Fruit fly (Drosophila melanogaster) whole organism, adult: ENCODE data around the gene hale.

ENCODE experiments used
- CG11617 ChIP-seq: fragments of 200-800 bp; sonication (Bioruptor generic); optimal IDR thresholded peaks from 2 replicates; lab custom pipeline; 2017; ENCODE audit warnings: mild to moderate bottlenecking, missing biosample characterization, missing genetic modification reagents, missing genetic modification characterization
- CG12768 ChIP-seq: fragments of 200-800 bp; sonication (Bioruptor generic); optimal IDR thresholded peaks from 2 replicates; lab custom pipeline; 2017; ENCODE audit warnings: missing biosample characterization, missing genetic modification characterization, mild to moderate bottlenecking, moderate library complexity, missing genetic modification reagents
- CG14711 ChIP-seq: fragments of 200-800 bp; sonication (Bioruptor generic); optimal IDR thresholded peaks from 2 replicates; lab custom pipeline; 2018; ENCODE audit warnings: missing biosample characterization, mild to moderate bottlenecking, missing genetic modification characterization, moderate library complexity
- CG1620 ChIP-seq: fragments of 200-800 bp; sonication (Bioruptor generic); optimal IDR thresholded peaks from 2 replicates; lab custom pipeline; 2016; ENCODE audit warnings: missing biosample characterization, missing genetic modification characterization
- CG33017 ChIP-seq: fragments of 200-800 bp; sonication (Bioruptor generic); optimal IDR thresholded peaks from 2 replicates; lab custom pipeline; 2018; ENCODE audit warnings: missing biosample characterization, mild to moderate bottlenecking, missing genetic modification characterization, moderate library complexity
- CG5204 ChIP-seq: fragments of 200-800 bp; sonication (Bioruptor generic); optimal IDR thresholded peaks from 2 replicates; lab custom pipeline; 2016; ENCODE audit warnings: missing biosample characterization, missing genetic modification characterization
- CG7045 ChIP-seq: fragments of 200-800 bp; sonication (Bioruptor generic); optimal IDR thresholded peaks from 2 replicates; lab custom pipeline; 2017; ENCODE audit warnings: missing biosample characterization, mild to moderate bottlenecking, missing genetic modification characterization
- CG7101 ChIP-seq: fragments of 200-800 bp; sonication (Bioruptor generic); optimal IDR thresholded peaks from 2 replicates; lab custom pipeline; 2018; ENCODE audit warnings: missing biosample characterization, mild to moderate bottlenecking, missing genetic modification characterization, moderate library complexity
- Clk ChIP-seq: fragments of 200-800 bp; sonication (Bioruptor generic); optimal IDR thresholded peaks from 2 replicates; lab custom pipeline; 2017; ENCODE audit warnings: missing biosample characterization, missing genetic modification characterization
- Crg-1 ChIP-seq: fragments of 200-800 bp; sonication (Bioruptor generic); optimal IDR thresholded peaks from 2 replicates; lab custom pipeline; 2016; ENCODE audit warnings: missing biosample characterization, missing genetic modification characterization
- Hr96 ChIP-seq: fragments of 200-800 bp; sonication (Bioruptor generic); optimal IDR thresholded peaks from 2 replicates; lab custom pipeline; 2016; ENCODE audit warnings: missing biosample characterization, missing genetic modification characterization
- Mnt ChIP-seq: fragments of 200-800 bp; sonication (Bioruptor generic); optimal IDR thresholded peaks from 2 replicates; lab custom pipeline; 2016; ENCODE audit warnings: missing biosample characterization, mild to moderate bottlenecking, missing genetic modification characterization
- bab1 ChIP-seq: fragments of 200-800 bp; sonication (Bioruptor generic); optimal IDR thresholded peaks from 3 replicates; lab custom pipeline; 2019; ENCODE audit warnings: missing biosample characterization, mild to moderate bottlenecking, missing genetic modification characterization, moderate library complexity
- cic ChIP-seq: fragments of 200-800 bp; sonication (Bioruptor generic); optimal IDR thresholded peaks from 2 replicates; lab custom pipeline; 2017; ENCODE audit warnings: missing biosample characterization, mild to moderate bottlenecking, missing genetic modification characterization, moderate library complexity
- cnc ChIP-seq, 2 experiments: fragments of >200 bp; optimal IDR thresholded peaks; 2 replicates each; lab custom pipeline; 2017
- kay ChIP-seq: fragments of 200-800 bp; sonication (Bioruptor generic); peaks from one replicate; lab custom pipeline; 2016; ENCODE audit warnings: missing biosample characterization, missing genetic modification characterization, borderline replicate concordance
- ovo ChIP-seq: fragments of 200-800 bp; sonication (Bioruptor generic); optimal IDR thresholded peaks from 2 replicates; lab custom pipeline; 2016; ENCODE audit warnings: missing biosample characterization, missing genetic modification characterization
- pad ChIP-seq: fragments of 200-800 bp; sonication (Bioruptor generic); optimal IDR thresholded peaks from 3 replicates; lab custom pipeline; 2017; ENCODE audit warnings: missing biosample characterization, missing genetic modification characterization, mild to moderate bottlenecking, moderate library complexity, missing genetic modification reagents
- tj ChIP-seq: fragments of 200-800 bp; sonication (Bioruptor generic); optimal IDR thresholded peaks from 3 replicates; lab custom pipeline; 2017; ENCODE audit warnings: missing biosample characterization, mild to moderate bottlenecking, missing genetic modification characterization, moderate library complexity
- toe ChIP-seq: fragments of 200-800 bp; sonication (Bioruptor generic); optimal IDR thresholded peaks from 2 replicates; lab custom pipeline; 2016; ENCODE audit warnings: missing biosample characterization, missing genetic modification characterization

The hale gene

DNA sequence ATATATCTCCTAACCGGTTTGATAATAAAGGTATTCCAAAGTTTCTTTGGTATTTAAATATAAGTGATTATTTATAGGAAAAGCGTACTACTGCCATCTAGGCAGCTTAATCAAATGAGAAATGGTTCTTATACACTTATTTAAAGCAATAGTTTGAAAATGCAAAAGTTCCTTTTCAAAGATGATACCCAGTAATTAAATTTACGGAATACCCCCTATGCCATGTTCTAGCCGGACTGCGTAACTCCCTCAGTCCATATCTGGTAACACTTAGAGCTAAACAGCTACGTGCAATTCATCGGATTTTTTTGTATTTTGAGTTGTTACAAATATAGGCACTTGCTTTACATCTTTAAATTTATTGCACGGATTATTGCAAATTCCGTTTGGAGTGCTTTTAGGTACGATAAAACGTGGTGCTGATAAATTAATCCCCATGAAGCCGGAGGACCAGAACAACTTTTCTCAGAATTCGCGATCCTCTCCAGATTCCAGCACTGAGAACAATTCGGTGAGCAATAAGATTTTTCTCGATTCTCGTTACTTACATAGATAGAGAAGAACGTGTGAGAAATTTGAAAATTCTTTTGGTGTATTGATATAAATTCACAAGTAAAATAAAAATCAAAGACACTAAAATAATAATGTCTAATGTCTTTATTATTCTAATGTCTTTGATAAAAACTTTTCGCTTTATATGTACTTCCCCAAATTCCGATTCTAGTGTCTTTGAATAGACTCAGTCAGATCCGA, 17.0 kb upstream of the hale start, which contains the start of gene CG7668:
Gene CG7668, plus strand, starts transcription at position 255 of the 753 bp plus-strand sequence.
- peak; percentile 82 for TF ChIP-seq CG14711
- peak; percentile 87 for TF ChIP-seq CG12768 (GFP tag; lab: Kevin White, UChicago)
- peak; percentile 78 for TF ChIP-seq CG1620 (GFP tag; lab: Kevin White, UChicago)
- peak; percentile 62 for TF ChIP-seq Mnt
- TF ChIP-seq CG7045 (GFP tag; lab: Kevin White, UChicago), result peak; percentile 85
- peak; percentile 71 for TF ChIP-seq Crg-1
- TF ChIP-seq bab1 (GFP tag; lab: Kevin White, UChicago), result peak; percentile 92
- TF ChIP-seq CG5204, result peak; percentile 76
- TF ChIP-seq CG11617 (GFP tag; lab: Kevin White, UChicago), result peak; percentile 86
- TF ChIP-seq CG33017, result peak; percentile 85
- TF ChIP-seq cic (GFP tag; lab: Kevin White, UChicago), result peak; percentile 63
- no peak for TF ChIP-seq Hr96 (GFP tag; lab: Kevin White, UChicago)
- no peak for TF ChIP-seq cnc (optimal IDR thresholded peaks at IDR 0.05; lab: Kevin White, UChicago)
- TF ChIP-seq pad (GFP tag; lab: Kevin White, UChicago), result peak; percentile 66
- TF ChIP-seq Clk (GFP tag; lab: Kevin White, UChicago), result peak; percentile 80
- peak; percentile 59 for TF ChIP-seq tj
- peak; percentile 43 for TF ChIP-seq ovo (GFP tag; lab: Kevin White, UChicago)
- peak; percentile 89 for TF ChIP-seq CG7101 (tag; lab: Kevin White, UChicago)
- TF ChIP-seq kay (GFP tag; lab: Kevin White, UChicago), result peak; percentile 75
- TF ChIP-seq toe (GFP tag; lab: Kevin White, UChicago), result peak; percentile 85

DNA sequence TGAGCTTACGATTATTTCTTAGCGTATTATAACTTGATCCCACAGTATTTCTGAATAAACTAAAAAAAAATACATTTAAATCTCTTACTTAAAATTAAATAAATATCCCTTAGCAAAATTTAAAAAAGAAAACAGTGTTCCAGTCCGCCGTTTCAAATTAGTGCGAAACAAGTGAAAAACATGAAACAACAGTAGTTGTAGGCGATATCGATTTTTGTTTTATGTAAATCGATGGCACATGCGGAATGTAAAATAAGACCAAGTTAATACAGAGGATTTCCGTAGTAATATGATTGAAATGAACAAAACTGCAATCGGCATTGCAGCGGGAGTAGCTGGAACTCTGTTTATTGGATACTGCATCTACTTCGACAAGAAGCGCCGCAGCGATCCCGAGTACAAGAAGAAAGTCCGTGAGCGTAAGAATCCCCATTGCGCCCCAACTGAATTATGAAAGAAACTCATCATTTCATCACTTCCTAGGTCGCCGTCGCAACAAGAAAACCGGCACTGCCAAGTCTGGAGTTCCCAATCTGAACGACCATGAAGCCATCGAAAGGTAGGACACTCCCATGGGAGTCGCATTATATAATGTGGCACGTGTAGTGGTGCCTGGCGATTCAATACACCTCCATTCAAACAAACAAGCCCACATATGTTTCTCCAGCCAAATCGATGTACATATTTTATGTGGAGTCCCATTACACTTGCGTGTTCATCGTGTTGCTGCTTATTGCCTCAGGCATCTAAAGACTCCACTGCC, 15.4 kb upstream of the hale start:
- TF ChIP-seq CG7045 (GFP tag; lab: Kevin White, UChicago) (no peak), Mnt (peak; percentile 67)

DNA sequence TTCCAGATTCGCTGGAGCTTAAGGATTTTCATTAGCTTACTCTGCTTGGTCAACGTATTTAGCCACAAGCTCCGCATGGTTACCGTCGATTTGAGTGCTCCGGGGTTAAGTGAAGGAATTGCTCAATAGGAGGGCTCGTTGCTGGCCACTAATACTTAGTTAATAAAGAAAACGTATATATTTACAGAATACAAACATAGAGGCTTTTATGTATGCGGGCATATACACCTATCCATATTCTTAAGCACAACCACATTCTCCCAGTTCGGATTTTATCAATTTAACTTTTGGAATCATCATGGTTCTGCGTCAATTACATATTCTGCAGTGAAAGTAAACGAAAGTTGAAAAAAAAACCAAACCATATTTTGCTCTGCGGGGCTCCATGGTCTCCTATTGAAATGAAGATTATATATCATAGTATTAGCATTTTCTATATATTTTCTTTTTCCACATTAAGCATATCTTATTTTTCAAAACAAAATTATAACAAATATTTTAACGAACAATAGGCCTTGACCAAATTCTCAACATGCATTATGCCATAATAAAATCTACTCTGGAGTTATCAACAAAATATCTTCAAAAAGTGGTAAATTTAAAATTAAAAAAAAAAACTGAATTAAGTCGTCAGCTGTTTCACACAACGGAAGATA, 14.5 kb upstream of the hale start, which contains the start of the genes Tom20 and Gabat:
Gene Tom20, plus strand, starts transcription at position 564 of the 656 bp plus-strand sequence.
Gene Gabat, minus strand, starts transcription at position 606 of the 656 bp plus-strand sequence.
- no peak for TF ChIP-seq cnc (optimal IDR thresholded peaks at IDR 0.05; lab: Kevin White, UChicago)
- peak; percentile 45 for TF ChIP-seq CG12768 (GFP tag; lab: Kevin White, UChicago)
- no peak for TF ChIP-seq Mnt
- peak; percentile 33 for TF ChIP-seq CG5204
- TF ChIP-seq cic (GFP tag; lab: Kevin White, UChicago), result no peak

DNA sequence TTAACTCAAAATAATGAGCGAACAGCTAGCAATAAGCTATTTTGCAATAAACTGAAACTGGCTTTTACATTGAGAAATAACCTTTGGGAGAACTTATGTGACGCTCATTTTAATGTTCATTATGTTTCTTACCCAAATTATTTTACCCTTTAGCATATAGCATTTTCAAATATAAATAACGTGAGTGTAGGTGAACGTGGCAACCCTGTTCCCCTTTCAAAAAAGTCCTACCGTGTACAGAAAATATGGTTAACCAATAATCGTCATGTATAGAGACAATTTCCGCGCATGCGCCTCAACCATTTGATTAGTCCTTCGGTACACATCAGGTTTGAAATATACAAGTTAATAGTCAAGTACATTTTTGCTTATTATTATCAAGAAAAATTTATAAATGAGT, 8.3 kb upstream of the hale start:
- TF ChIP-seq pad (GFP tag; lab: Kevin White, UChicago), result no peak
- no peak for TF ChIP-seq bab1 (GFP tag; lab: Kevin White, UChicago)
- TF ChIP-seq CG7045 (GFP tag; lab: Kevin White, UChicago), result no peak
- TF ChIP-seq kay (GFP tag; lab: Kevin White, UChicago), result peak; percentile 40
- TF ChIP-seq Hr96 (GFP tag; lab: Kevin White, UChicago), result no peak
- TF ChIP-seq CG1620 (GFP tag; lab: Kevin White, UChicago), result no peak
- no peak for TF ChIP-seq cic (GFP tag; lab: Kevin White, UChicago)
- no peak for TF ChIP-seq CG33017
- no peak for TF ChIP-seq CG11617 (GFP tag; lab: Kevin White, UChicago)
- TF ChIP-seq ovo (GFP tag; lab: Kevin White, UChicago), result no peak
- TF ChIP-seq Crg-1, result no peak
- peak; percentile 36 for TF ChIP-seq CG14711
- TF ChIP-seq Mnt, result no peak
- no peak for TF ChIP-seq CG7101 (tag; lab: Kevin White, UChicago)
- TF ChIP-seq tj, result no peak
- no peak for TF ChIP-seq toe (GFP tag; lab: Kevin White, UChicago)
- no peak for TF ChIP-seq CG12768 (GFP tag; lab: Kevin White, UChicago)

DNA sequence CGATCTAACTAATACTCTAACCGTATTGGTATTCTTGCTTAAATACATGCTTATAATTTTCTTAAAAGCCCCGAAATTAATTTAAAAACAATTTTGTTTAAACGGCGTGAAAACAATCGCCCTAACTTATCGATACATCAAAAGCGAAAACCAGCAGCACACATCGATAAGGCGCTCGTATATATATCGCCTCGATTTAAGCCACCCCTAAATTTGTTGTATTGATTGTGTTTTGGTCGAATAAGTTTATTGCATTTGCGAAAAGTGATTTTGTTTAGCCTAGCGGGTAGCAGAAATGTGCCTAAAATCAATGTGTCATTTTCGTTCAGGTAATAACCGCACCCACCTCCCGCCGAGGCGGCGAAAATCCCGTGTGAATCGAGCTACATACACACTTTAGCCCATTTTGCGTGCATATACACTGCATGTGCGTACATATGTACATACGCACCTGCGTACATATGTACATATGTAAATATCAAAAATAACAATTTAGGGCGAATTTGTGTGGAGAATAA, 6.1 kb upstream of the hale start, which contains the start of the genes CG7646 and Nca:
Gene CG7646, plus strand, starts transcription at position 174 of the 518 bp plus-strand sequence.
Gene Nca, plus strand, starts transcription at position 174 of the 518 bp plus-strand sequence.
- TF ChIP-seq CG14711, result no peak
- peak; percentile 43 for TF ChIP-seq Mnt
- peak; percentile 33 for TF ChIP-seq toe (GFP tag; lab: Kevin White, UChicago)
- TF ChIP-seq kay (GFP tag; lab: Kevin White, UChicago), result peak; percentile 41
- TF ChIP-seq pad (GFP tag; lab: Kevin White, UChicago), result no peak

DNA sequence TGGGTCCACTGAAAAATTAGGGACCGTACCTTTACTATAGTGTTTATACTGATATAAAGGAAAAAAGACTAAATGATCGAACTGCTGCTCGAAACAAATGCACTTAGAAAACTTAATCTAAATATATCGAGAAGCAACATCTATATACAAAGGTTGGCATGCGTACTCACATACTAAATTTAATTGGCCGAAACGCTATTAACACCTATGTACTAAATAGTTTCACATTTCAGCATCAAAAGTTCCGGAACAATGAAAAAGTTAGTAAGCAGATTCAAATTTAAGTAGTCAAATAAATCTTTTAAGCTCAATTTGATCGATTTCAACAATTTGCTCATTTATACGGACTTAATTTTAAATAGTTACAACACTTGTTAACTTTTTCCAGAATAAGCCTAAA, 5.5 kb upstream of the hale start, which contains the start of gene fln:
Gene fln, minus strand, starts transcription at position 101 of the 400 bp plus-strand sequence.
- TF ChIP-seq cic (GFP tag; lab: Kevin White, UChicago) (no peak), kay (GFP tag; lab: Kevin White, UChicago) (no peak), toe (GFP tag; lab: Kevin White, UChicago) (no peak), CG33017 (no peak), ovo (GFP tag; lab: Kevin White, UChicago) (no peak), CG5204 (no peak), Crg-1 (no peak), CG7045 (GFP tag; lab: Kevin White, UChicago) (no peak), pad (GFP tag; lab: Kevin White, UChicago) (no peak), bab1 (GFP tag; lab: Kevin White, UChicago) (no peak), Mnt (no peak)
